Worm (Caenorhabditis elegans): ENCODE measurements around the gene B0294.1.

ce11 chrX:1857777-1858176, 39.4 kb downstream of the B0294.1 start:
- no peak for TF ChIP-seq egl-27 (tag; optimal IDR thresholded peaks at IDR 0.05)
- TF ChIP-seq snpc-4 (tag; optimal IDR thresholded peaks at IDR 0.05): no peak
- TF ChIP-seq ceh-88 (GFP tag; IDR thresholded peaks at IDR 0.05): no peak
- no peak for TF ChIP-seq swsn-7 (tag; optimal IDR thresholded peaks at IDR 0.05)
- no peak for TF ChIP-seq unc-130 (tag; optimal IDR thresholded peaks at IDR 0.05)
- no peak for TF ChIP-seq dpl-1 (GFP tag; optimal IDR thresholded peaks at IDR 0.05)
- TF ChIP-seq C04F5.9 (tag; optimal IDR thresholded peaks at IDR 0.05): no peak
- TF ChIP-seq lin-39 (tag; optimal IDR thresholded peaks at IDR 0.05): no peak
- TF ChIP-seq pax-3 (tag; optimal IDR thresholded peaks at IDR 0.05): no peak
- TF ChIP-seq fos-1 (tag; optimal IDR thresholded peaks at IDR 0.05): no peak
- no peak for TF ChIP-seq elt-3 (tag; optimal IDR thresholded peaks at IDR 0.05)
- no peak for TF ChIP-seq jun-1 (tag; optimal IDR thresholded peaks at IDR 0.05)

Measured in whole organism, L1 larva.